Fruit fly (Drosophila melanogaster) whole organism, larva: ENCODE measurements around the gene CG13310.

Source experiments
- noc ChIP-seq: fragments of 200-800 bp; sonication (Bioruptor generic); optimal IDR thresholded peaks from 3 replicates; lab custom pipeline; 2019; ENCODE audit warnings: missing biosample characterization, mild to moderate bottlenecking, missing genetic modification characterization, moderate library complexity

Gene CG13310

dm6 chr3L:8765493-8765892 is 34.8 kb downstream of the CG13310 start:
- TF ChIP-seq noc = no peak

dm6 chr3L:8763794-8764193 is 36.5 kb downstream of the CG13310 start:
- TF ChIP-seq noc = no peak

dm6 chr3L:8763037-8763454 is 37.3 kb downstream of the CG13310 start:
- peak; percentile 55 for TF ChIP-seq noc

- TF ChIP-seq noc = no peak
These were observed 44.6 kb downstream of the CG13310 start, which contains the start of gene CG6576 for dm6 chr3L:8755689-8756088. Gene CG6576, plus strand, starts transcription at chr3L:8755989.

- TF ChIP-seq noc = no peak
These were observed 46.7 kb downstream of the CG13310 start, which contains the start of gene Fhos for dm6 chr3L:8753592-8753991. Gene Fhos, plus strand, starts transcription at chr3L:8753619.

dm6 chr3L:8751262-8751661 is 49.1 kb downstream of the CG13310 start:
- TF ChIP-seq noc = no peak

dm6 chr3L:8749676-8750654 is 50.4 kb downstream of the CG13310 start, which contains the start of gene CG13306:
Gene CG13306, minus strand, starts transcription at chr3L:8749726.
- TF ChIP-seq noc = no peak

- no peak for TF ChIP-seq noc
These were observed 51.5 kb downstream of the CG13310 start for dm6 chr3L:8748839-8749238.
